Fruit fly (Drosophila melanogaster): Measurements from ENCODE around the gene Sfxn1-3.

Sfxn1-3 gene

DNA sequence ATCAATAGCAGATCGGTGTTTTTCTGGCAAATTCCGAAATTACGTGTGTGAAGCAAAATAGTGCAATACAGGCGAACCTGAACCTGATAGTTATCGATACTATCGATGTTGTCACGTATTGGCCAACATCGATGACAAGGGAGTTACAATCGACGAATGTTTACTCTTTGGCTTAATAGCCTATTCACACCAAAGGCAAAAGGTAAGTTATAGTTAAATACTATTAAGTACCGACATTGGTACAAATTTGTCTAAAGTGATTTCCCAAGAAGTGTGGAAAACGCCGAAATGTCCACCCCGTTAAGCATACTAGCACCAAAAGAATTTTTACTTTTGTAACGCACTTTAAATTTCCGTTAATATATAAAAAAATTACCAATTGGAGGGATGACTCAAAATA is 44.4 kb upstream of the Sfxn1-3 start, which contains the start of gene CG9776 (continued):
- TF ChIP-seq sqz (GFP tag; optimal IDR thresholded peaks at IDR 0.05) (no peak), Antp (GFP tag; optimal IDR thresholded peaks at IDR 0.05) (peak; percentile 63), Bdp1 (GFP tag; optimal IDR thresholded peaks at IDR 0.05) (peak; percentile 42), nerfin-1 (tag; optimal IDR thresholded peaks at IDR 0.05) (no peak), CG4282 (GFP tag; optimal IDR thresholded peaks at IDR 0.05) (peak; percentile 54), fru (optimal IDR thresholded peaks at IDR 0.05) (no peak), C15 (GFP tag; IDR thresholded peaks at IDR 0.05) (no peak), p53 (GFP tag; optimal IDR thresholded peaks at IDR 0.05) (peak; percentile 74), pfk (GFP tag; optimal IDR thresholded peaks at IDR 0.05) (no peak), Dip3 (GFP tag; optimal IDR thresholded peaks at IDR 0.05) (peak; percentile 57), Bteb2 (GFP tag; optimal IDR thresholded peaks at IDR 0.05) (peak; percentile 66), mam (GFP tag; optimal IDR thresholded peaks at IDR 0.05) (peak; percentile 75), esg (GFP tag; conservative IDR thresholded peaks at IDR 0.05) (no peak), CG31365 (tag; optimal IDR thresholded peaks at IDR 0.05) (no peak), shn (GFP tag; optimal IDR thresholded peaks at IDR 0.05) (peak; percentile 71), oc (tag; optimal IDR thresholded peaks at IDR 0.05) (no peak), kah (GFP tag; optimal IDR thresholded peaks at IDR 0.05) (no peak), Elba2 (GFP tag; optimal IDR thresholded peaks at IDR 0.05) (peak; percentile 79), CG17568 (GFP tag; optimal IDR thresholded peaks at IDR 0.05) (no peak), jing (GFP tag; optimal IDR thresholded peaks at IDR 0.05) (no peak), kay (GFP tag; optimal IDR thresholded peaks at IDR 0.05) (peak; percentile 53), CG1602 (GFP tag; optimal IDR thresholded peaks at IDR 0.05) (peak; percentile 52), CG12299 (tag; optimal IDR thresholded peaks at IDR 0.05) (peak; percentile 40), CG6175 (GFP tag; IDR thresholded peaks at IDR 0.05) (no peak), HmgD (GFP tag; optimal IDR thresholded peaks at IDR 0.05) (peak; percentile 85), jigr1 (GFP tag; IDR thresholded peaks at IDR 0.05) (no peak), CG8765 (GFP tag; IDR thresholded peaks at IDR 0.05) (0 out of 2 replicates have a peak, but pooled peaks have one; percentile 38), ssp (GFP tag; IDR thresholded peaks at IDR 0.05) (peak; percentile 99), CG18764 (GFP tag; optimal IDR thresholded peaks at IDR 0.05) (peak; percentile 2), dm (GFP tag; optimal IDR thresholded peaks at IDR 0.05) (peak; percentile 65), az2 (GFP tag; optimal IDR thresholded peaks at IDR 0.05) (peak; percentile 62), CG12219 (GFP tag; optimal IDR thresholded peaks at IDR 0.05) (no peak), HmgZ (tag; optimal IDR thresholded peaks at IDR 0.05) (peak; percentile 89), CG6654 (GFP tag; optimal IDR thresholded peaks at IDR 0.05) (no peak), Blimp-1 (GFP tag; optimal IDR thresholded peaks at IDR 0.05) (no peak), CG4820 (GFP tag; optimal IDR thresholded peaks at IDR 0.05) (peak; percentile 63), Gsc (GFP tag; IDR thresholded peaks at IDR 0.05) (no peak), cad (GFP tag; optimal IDR thresholded peaks at IDR 0.05) (no peak), Sry-β (GFP tag; optimal IDR thresholded peaks at IDR 0.05) (peak; percentile 24), CG43689 (GFP tag; IDR thresholded peaks at IDR 0.05) (no peak), CG14667 (GFP tag; IDR thresholded peaks at IDR 0.05) (no peak), row (GFP tag; IDR thresholded peaks at IDR 0.05) (peak; percentile 87), CG7372 (GFP tag; IDR thresholded peaks at IDR 0.05) (peak; percentile 32; the same call in 1 of the 2 replicates), CG1603 (tag; optimal IDR thresholded peaks at IDR 0.05) (peak; percentile 95), Oli (tag; optimal IDR thresholded peaks at IDR 0.05) (no peak), CG13296 (GFP tag; optimal IDR thresholded peaks at IDR 0.05) (no peak), MESR4 (GFP tag; optimal IDR thresholded peaks at IDR 0.05) (peak; percentile 86), z (GFP tag; IDR thresholded peaks at IDR 0.05) (no peak), trem (tag; optimal IDR thresholded peaks at IDR 0.05) (peak; percentile 71), CG17361 (GFP tag; IDR thresholded peaks at IDR 0.05) (no peak; the same call in 1 of the 3 replicates), CG18476 (GFP tag; optimal IDR thresholded peaks at IDR 0.05) (peak; percentile 42), tx (GFP tag; optimal IDR thresholded peaks at IDR 0.05) (peak; percentile 37), E2f2 (GFP tag; IDR thresholded peaks at IDR 0.05) (peak; percentile 45)
